Worm (Caenorhabditis elegans): ENCODE results near the gene ncx-2.

ncx-2 gene

DNA sequence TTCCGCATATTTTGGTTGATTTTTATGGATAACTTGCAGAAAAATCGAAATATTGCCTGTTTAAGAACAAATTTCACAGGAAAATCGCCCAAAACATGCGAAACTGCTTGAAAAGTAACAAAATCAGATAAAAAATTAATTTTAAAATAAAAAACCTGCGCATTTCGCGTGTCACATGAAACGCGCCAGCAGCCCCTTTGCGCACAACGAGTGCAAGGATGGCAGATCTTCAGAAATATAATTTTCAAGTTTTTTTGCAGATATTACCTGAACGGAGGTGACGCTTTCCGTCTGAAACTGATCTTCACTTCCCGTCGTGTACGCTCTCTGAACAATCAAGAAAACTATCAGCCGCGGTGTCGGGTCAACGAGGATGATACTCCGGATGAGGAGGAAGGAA lies 28.5 kb upstream of the ncx-2 start (continued):
- TF ChIP-seq daf-16 (GFP tag; optimal IDR thresholded peaks at IDR 0.05) (no peak), daf-16 (tag; optimal IDR thresholded peaks at IDR 0.05) (no peak), ZK337.2 (GFP tag; IDR thresholded peaks at IDR 0.05) (no peak), mes-2 (tag; optimal IDR thresholded peaks at IDR 0.05; ENCODE audit: poor library complexity, severe bottlenecking) (peak; percentile 70), hmg-1.1 (GFP tag; IDR thresholded peaks at IDR 0.05) (peak; percentile 35), unc-62 (GFP tag; optimal IDR thresholded peaks at IDR 0.05 in 1 of 2) (no peak), unc-62 (tag; optimal IDR thresholded peaks at IDR 0.05) (no peak), fkh-10 (GFP tag; optimal IDR thresholded peaks at IDR 0.05) (no peak), mdl-1 (tag; optimal IDR thresholded peaks at IDR 0.05) (peak in 1 of 2 experiments; percentile 34), egl-43 (GFP tag; IDR thresholded peaks at IDR 0.05) (peak; percentile 62; the same call in 1 of the 2 replicates), ces-1 (GFP tag; optimal IDR thresholded peaks at IDR 0.05) (no peak), ztf-11 (tag; optimal IDR thresholded peaks at IDR 0.05) (no peak), lin-38 (GFP tag; IDR thresholded peaks at IDR 0.05) (peak; percentile 77), mxl-2 (GFP tag; conservative IDR thresholded peaks at IDR 0.05) (no peak), dmd-6 (GFP tag; IDR thresholded peaks at IDR 0.05) (0 out of 2 replicates have a peak, but pooled peaks have one; percentile 37), madf-9 (GFP tag; conservative IDR thresholded peaks at IDR 0.05) (no peak), daf-19 (GFP tag; conservative IDR thresholded peaks at IDR 0.05) (no peak), cey-2 (tag; optimal IDR thresholded peaks at IDR 0.05; ENCODE audit: borderline replicate concordance, insufficient read depth) (no peak), Y105C5A.15 (GFP tag; IDR thresholded peaks at IDR 0.05) (no peak), ctbp-1 (GFP tag; IDR thresholded peaks at IDR 0.05) (no peak), ceh-28 (tag; optimal IDR thresholded peaks at IDR 0.05) (no peak), zfp-2 (tag; optimal IDR thresholded peaks at IDR 0.05) (no peak), rbr-2 (tag; optimal IDR thresholded peaks at IDR 0.05) (peak; percentile 46), ceh-82 (tag; optimal IDR thresholded peaks at IDR 0.05) (no peak), mep-1 (tag; optimal IDR thresholded peaks at IDR 0.05) (peak; percentile 34), hlh-11 (tag; optimal IDR thresholded peaks at IDR 0.05) (peak; percentile 36), nhr-111 (GFP tag; optimal IDR thresholded peaks at IDR 0.05) (no peak), F26F4.8 (GFP tag; conservative IDR thresholded peaks at IDR 0.05) (no peak), nhr-76 (tag; optimal IDR thresholded peaks at IDR 0.05) (no peak), F37D6.2 (tag; optimal IDR thresholded peaks at IDR 0.05) (peak; percentile 25), gei-8 (GFP tag; optimal IDR thresholded peaks at IDR 0.05) (no peak), lin-15B (tag; optimal IDR thresholded peaks at IDR 0.05) (no peak), duxl-1 (tag; optimal IDR thresholded peaks at IDR 0.05; ENCODE audit: poor library complexity) (peak; percentile 30), nhr-28 (tag; optimal IDR thresholded peaks at IDR 0.05) (no peak), sdz-12 (GFP tag; optimal IDR thresholded peaks at IDR 0.05) (no peak), zag-1 (tag; optimal IDR thresholded peaks at IDR 0.05) (no peak)

DNA sequence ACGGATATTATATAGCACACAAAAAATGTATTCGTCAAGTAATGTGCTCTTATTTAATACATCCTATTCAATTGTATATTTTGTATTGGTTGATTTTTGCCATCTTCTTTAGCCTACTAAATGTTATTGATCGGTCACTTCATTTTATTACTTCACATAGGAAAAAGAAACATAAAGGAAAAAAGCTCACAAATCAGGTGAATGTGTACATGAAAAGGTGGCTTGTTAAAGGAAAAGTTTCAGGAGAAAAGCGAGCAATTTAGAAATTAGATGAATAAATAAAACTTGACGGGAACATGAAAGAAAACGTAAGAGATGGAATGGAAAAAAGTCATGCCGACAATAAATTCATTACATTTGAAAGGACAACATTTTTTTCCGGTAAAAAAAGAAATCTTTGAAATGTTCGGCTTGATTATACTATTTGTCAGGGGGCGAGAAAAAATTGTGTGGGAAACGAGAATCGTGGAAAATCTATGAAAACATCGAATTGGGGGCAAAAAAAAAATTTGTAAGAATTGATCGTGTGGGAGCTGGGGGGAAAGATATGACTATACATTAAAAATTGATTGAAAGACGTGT lies 28.0 kb upstream of the ncx-2 start:
- TF ChIP-seq tag-97 (GFP tag; IDR thresholded peaks at IDR 0.05) (no peak), lsy-2 (tag; optimal IDR thresholded peaks at IDR 0.05) (peak in 1 of 2 experiments; percentile 2), nhr-25 (tag; optimal IDR thresholded peaks at IDR 0.05; ENCODE audit: borderline replicate concordance, insufficient read depth) (no peak), pha-4 (GFP tag; IDR thresholded peaks at IDR 0.05) (no peak; the same call in 1 of the 2 replicates), pha-4 (tag; optimal IDR thresholded peaks at IDR 0.05) (no peak), Y48G9A.11 (GFP tag; IDR thresholded peaks at IDR 0.05) (no peak), dmd-8 (GFP tag; IDR thresholded peaks at IDR 0.05) (0 out of 2 replicates have a peak, but pooled peaks have one; percentile 22), lin-1 (GFP tag; IDR thresholded peaks at IDR 0.05) (no peak), nhr-237 (tag; optimal IDR thresholded peaks at IDR 0.05) (no peak), F44E2.7 (GFP tag; IDR thresholded peaks at IDR 0.05) (no peak), Y5F2A.4 (GFP tag; optimal IDR thresholded peaks at IDR 0.05) (no peak), nhr-28 (tag; optimal IDR thresholded peaks at IDR 0.05) (no peak), ztf-11 (tag; optimal IDR thresholded peaks at IDR 0.05) (no peak), nhr-102 (tag; optimal IDR thresholded peaks at IDR 0.05) (peak; percentile 53), zip-2 (tag; optimal IDR thresholded peaks at IDR 0.05) (no peak), egl-43 (GFP tag; IDR thresholded peaks at IDR 0.05) (no peak), nhr-111 (GFP tag; optimal IDR thresholded peaks at IDR 0.05) (peak; percentile 12), ceh-82 (tag; optimal IDR thresholded peaks at IDR 0.05) (no peak), daf-16 (GFP tag; optimal IDR thresholded peaks at IDR 0.05) (peak in 1 of 2 experiments; percentile 82), daf-16 (tag; optimal IDR thresholded peaks at IDR 0.05) (peak; percentile 31), madf-9 (GFP tag; conservative IDR thresholded peaks at IDR 0.05) (no peak), zfp-3 (GFP tag; conservative IDR thresholded peaks at IDR 0.05) (peak; percentile 69; the same call in 1 of the 2 replicates)
